Fruit fly (Drosophila melanogaster) whole organism, embryonic: ENCODE measurements around the gene Pde9.
A peak's percentile ranks its signal among the peaks of the same experiment; 100 is the strongest.

Experiments used
- Bteb2 ChIP-seq: fragments of 200-800 bp; sonication (Bioruptor generic); optimal IDR thresholded peaks from 2 replicates; lab custom pipeline; 2016; ENCODE audit warnings: missing biosample characterization, missing genetic modification characterization
- CG10462 ChIP-seq: fragments of 200-800 bp; sonication (Bioruptor generic); optimal IDR thresholded peaks from 2 replicates; lab custom pipeline; 2016; ENCODE audit warnings: missing biosample characterization, missing genetic modification characterization
- CG10543 ChIP-seq: fragments of 200-800 bp; sonication (Bioruptor generic); optimal IDR thresholded peaks from 3 replicates; lab custom pipeline; 2017; ENCODE audit warnings: missing biosample characterization, mild to moderate bottlenecking, missing genetic modification characterization, moderate library complexity
- CG11504 ChIP-seq: fragments of 200-800 bp; sonication (Bioruptor generic); optimal IDR thresholded peaks from 3 replicates; lab custom pipeline; 2019; ENCODE audit warnings: missing biosample characterization, mild to moderate bottlenecking, missing genetic modification characterization, moderate library complexity
- CG11723 ChIP-seq: fragments of 200-800 bp; sonication (Bioruptor generic); optimal IDR thresholded peaks from 2 replicates; lab custom pipeline; 2017; ENCODE audit warnings: missing biosample characterization, mild to moderate bottlenecking, missing genetic modification characterization
- CG12769 ChIP-seq: fragments of 200-800 bp; sonication (Bioruptor generic); optimal IDR thresholded peaks from 2 replicates; lab custom pipeline; 2019; ENCODE audit warnings: missing biosample characterization, mild to moderate bottlenecking, missing genetic modification characterization, moderate library complexity
- CG12942 ChIP-seq: fragments of 200-800 bp; sonication (Bioruptor generic); optimal IDR thresholded peaks from 3 replicates; lab custom pipeline; 2016; ENCODE audit warnings: missing biosample characterization, missing genetic modification characterization
- CG14050 ChIP-seq: fragments of 200-800 bp; sonication (Bioruptor generic); IDR thresholded peaks from 3 replicates; pipeline ENCODE4 v1.3.6; 2022; ENCODE audit warnings: missing biosample characterization, missing genetic modification characterization
- CG14667 ChIP-seq: fragments of 200-800 bp; sonication (Bioruptor generic); IDR thresholded peaks from 2 replicates; pipeline ENCODE4 v1.3.6; 2022; ENCODE audit warnings: missing biosample characterization, missing genetic modification characterization
- CG1603 ChIP-seq: fragments of 200-800 bp; sonication (Bioruptor generic); optimal IDR thresholded peaks from 2 replicates; lab custom pipeline; 2019; ENCODE audit warnings: missing biosample characterization, mild to moderate bottlenecking, missing genetic modification characterization, moderate library complexity
- CG17385 ChIP-seq: fragments of 200-800 bp; sonication (Bioruptor generic); optimal IDR thresholded peaks from 3 replicates; lab custom pipeline; 2018; ENCODE audit warnings: missing biosample characterization, mild to moderate bottlenecking, missing genetic modification characterization
- CG17829 ChIP-seq: fragments of 200-800 bp; optimal IDR thresholded peaks from 2 replicates; lab custom pipeline; 2019; ENCODE audit warnings: missing biosample characterization, mild to moderate bottlenecking, missing genetic modification characterization, moderate library complexity
- CG2120 ChIP-seq: fragments of 200-800 bp; sonication (Bioruptor generic); optimal IDR thresholded peaks from 3 replicates; lab custom pipeline; 2016; ENCODE audit warnings: missing biosample characterization, missing genetic modification characterization
- CG2199 ChIP-seq: fragments of 200-800 bp; sonication (Bioruptor generic); IDR thresholded peaks from 3 replicates; pipeline ENCODE4 v1.3.6; 2022; ENCODE audit warnings: missing biosample characterization, missing genetic modification characterization
- CG2678 ChIP-seq: fragments of 200-800 bp; sonication (Bioruptor generic); optimal IDR thresholded peaks from 3 replicates; lab custom pipeline; 2019; ENCODE audit warnings: missing biosample characterization, mild to moderate bottlenecking, missing genetic modification characterization, moderate library complexity
- CG30431 ChIP-seq: fragments of 200-800 bp; sonication (Bioruptor generic); optimal IDR thresholded peaks from 2 replicates; lab custom pipeline; 2017; ENCODE audit warnings: missing biosample characterization, missing genetic modification characterization
- CG31365 ChIP-seq: fragments of 200-800 bp; sonication (Bioruptor generic); optimal IDR thresholded peaks from 2 replicates; lab custom pipeline; 2018; ENCODE audit warnings: missing biosample characterization, mild to moderate bottlenecking, missing genetic modification characterization
- CG3163 ChIP-seq: fragments of 200-800 bp; sonication (Bioruptor generic); optimal IDR thresholded peaks from 3 replicates; lab custom pipeline; 2016; ENCODE audit warnings: missing biosample characterization, missing genetic modification characterization
- CG32532 ChIP-seq: fragments of 200-800 bp; sonication (Bioruptor generic); IDR thresholded peaks from 2 replicates; pipeline ENCODE4 v1.3.6; 2022; ENCODE audit warnings: missing biosample characterization, missing genetic modification characterization
- CG32772 ChIP-seq: fragments of 200-800 bp; sonication (Bioruptor generic); IDR thresholded peaks from 2 replicates; pipeline ENCODE4 v1.3.6; 2022; ENCODE audit warnings: missing biosample characterization, missing genetic modification characterization
- CG3838 ChIP-seq: fragments of 200-800 bp; sonication (Bioruptor generic); optimal IDR thresholded peaks from 3 replicates; lab custom pipeline; 2016; ENCODE audit warnings: missing biosample characterization, missing genetic modification characterization
- CG4360 ChIP-seq: fragments of 200-800 bp; sonication (Bioruptor generic); IDR thresholded peaks from 2 replicates; pipeline ENCODE4 v1.3.6; 2022; ENCODE audit warnings: missing biosample characterization, missing genetic modification characterization
- CG7987 ChIP-seq: fragments of 200-800 bp; sonication (Bioruptor generic); optimal IDR thresholded peaks from 2 replicates; lab custom pipeline; 2018; ENCODE audit warnings: missing biosample characterization, mild to moderate bottlenecking, missing genetic modification characterization, moderate library complexity
- CG9727 ChIP-seq: fragments of 200-800 bp; sonication (Bioruptor generic); optimal IDR thresholded peaks from 3 replicates; lab custom pipeline; 2017; ENCODE audit warnings: missing biosample characterization, mild to moderate bottlenecking, missing genetic modification characterization
- CG9797 ChIP-seq: fragments of 200-800 bp; sonication (Bioruptor generic); optimal IDR thresholded peaks from 3 replicates; lab custom pipeline; 2018; ENCODE audit warnings: missing biosample characterization, mild to moderate bottlenecking, missing genetic modification characterization
- CoRest ChIP-seq: fragments of 200-800 bp; sonication (Bioruptor generic); optimal IDR thresholded peaks from 3 replicates; lab custom pipeline; 2018; ENCODE audit warnings: missing biosample characterization, mild to moderate bottlenecking, missing genetic modification characterization, moderate library complexity
- Ets97D ChIP-seq: fragments of 200-800 bp; sonication (Bioruptor generic); optimal IDR thresholded peaks from 3 replicates; lab custom pipeline; 2016; ENCODE audit warnings: missing biosample characterization, missing genetic modification characterization
- Gsc ChIP-seq: fragments of 200-800 bp; sonication (Bioruptor generic); IDR thresholded peaks from 2 replicates; pipeline ENCODE4 v1.3.6; 2022; ENCODE audit warnings: missing biosample characterization, missing genetic modification characterization
- HmgD ChIP-seq: fragments of 200-800 bp; sonication (Bioruptor generic); optimal IDR thresholded peaks from 3 replicates; lab custom pipeline; 2016; ENCODE audit warnings: missing biosample characterization, missing genetic modification characterization
- Lim3 ChIP-seq: fragments of 200-800 bp; sonication (Bioruptor generic); IDR thresholded peaks from 2 replicates; pipeline ENCODE4 v1.3.6; 2022; ENCODE audit warnings: missing biosample characterization, missing genetic modification characterization
- Med ChIP-seq: fragments of 200-800 bp; sonication (Bioruptor generic); peaks from one replicate; lab custom pipeline; 2016; ENCODE audit warnings: missing biosample characterization, missing genetic modification characterization, mild to moderate bottlenecking, inconsistent platforms, moderate library complexity
- Optix ChIP-seq: fragments of 200-800 bp; sonication (Bioruptor generic); IDR thresholded peaks from 3 replicates; pipeline ENCODE4 v1.3.6; 2022; ENCODE audit warnings: missing biosample characterization, missing genetic modification characterization
- Ravus ChIP-seq: fragments of 200-800 bp; sonication (Bioruptor generic); IDR thresholded peaks from 2 replicates; pipeline ENCODE4 v1.3.6; 2022; ENCODE audit warnings: missing biosample characterization, missing genetic modification characterization
- Rfx ChIP-seq: fragments of 200-800 bp; sonication (Bioruptor generic); IDR thresholded peaks from 2 replicates; pipeline ENCODE4 v1.3.6; 2022; ENCODE audit warnings: missing biosample characterization, missing genetic modification characterization
- Sox100B ChIP-seq: fragments of 200-800 bp; sonication (Bioruptor generic); optimal IDR thresholded peaks from 3 replicates; lab custom pipeline; 2018; ENCODE audit warnings: missing biosample characterization, mild to moderate bottlenecking, missing genetic modification characterization
- Spps ChIP-seq: fragments of 200-800 bp; sonication (Bioruptor generic); optimal IDR thresholded peaks from 2 replicates; lab custom pipeline; 2018; ENCODE audit warnings: missing biosample characterization, mild to moderate bottlenecking, missing genetic modification characterization
- Trl ChIP-seq, 3 experiments: fragments of >200 bp in 2 of 3; fragments of 200-800 bp in 1 of 3; sonication (Bioruptor generic) in 1 of 3; optimal IDR thresholded peaks; 2 replicates in 1 of 3; 3 replicates in 2 of 3; lab custom pipeline; 2016 to 2017; ENCODE audit warnings: missing biosample characterization in 1 of 3, missing genetic modification characterization in 1 of 3
- Xrp1 ChIP-seq: fragments of 200-800 bp; sonication (Bioruptor generic); IDR thresholded peaks from 2 replicates; pipeline ENCODE4 v1.3.6; 2022; ENCODE audit warnings: missing biosample characterization, missing genetic modification characterization
- al ChIP-seq: fragments of 200-800 bp; sonication (Bioruptor generic); IDR thresholded peaks from 2 replicates; pipeline ENCODE4 v1.3.6; 2022; ENCODE audit warnings: missing biosample characterization, missing genetic modification characterization
- ap ChIP-seq: fragments of 200-800 bp; sonication (Bioruptor generic); IDR thresholded peaks from 2 replicates; pipeline ENCODE4 v1.3.6; 2022; ENCODE audit warnings: missing biosample characterization, missing genetic modification characterization
- ara ChIP-seq: fragments of 200-800 bp; sonication (Bioruptor generic); IDR thresholded peaks from 2 replicates; pipeline ENCODE4 v1.3.6; 2022; ENCODE audit warnings: missing biosample characterization, missing genetic modification characterization
- btn ChIP-seq: fragments of 200-800 bp; sonication (Bioruptor generic); optimal IDR thresholded peaks from 2 replicates; lab custom pipeline; 2016; ENCODE audit warnings: missing biosample characterization, missing genetic modification characterization
- corto ChIP-seq: fragments of 200-800 bp; sonication (Bioruptor generic); optimal IDR thresholded peaks from 2 replicates; lab custom pipeline; 2016; ENCODE audit warnings: missing biosample characterization, mild to moderate bottlenecking, missing genetic modification characterization, moderate library complexity
- fru ChIP-seq: fragments of >200 bp; optimal IDR thresholded peaks from 2 replicates; lab custom pipeline; 2017
- gcm ChIP-seq: fragments of 200-800 bp; sonication (Bioruptor generic); optimal IDR thresholded peaks from 2 replicates; lab custom pipeline; 2019; ENCODE audit warnings: missing biosample characterization, mild to moderate bottlenecking, missing genetic modification characterization, moderate library complexity
- gsb ChIP-seq: fragments of 200-800 bp; sonication (Bioruptor generic); IDR thresholded peaks from 2 replicates; pipeline ENCODE4 v1.3.6; 2022; ENCODE audit warnings: missing biosample characterization, missing genetic modification characterization
- h ChIP-seq: fragments of >200 bp; optimal IDR thresholded peaks from 2 replicates; lab custom pipeline; 2017
- org-1 ChIP-seq: fragments of 200-800 bp; sonication (Bioruptor generic); optimal IDR thresholded peaks from 2 replicates; lab custom pipeline; 2017; ENCODE audit warnings: missing biosample characterization, missing genetic modification characterization
- salm ChIP-seq: fragments of 200-800 bp; sonication (Bioruptor generic); optimal IDR thresholded peaks from 2 replicates; lab custom pipeline; 2018; ENCODE audit warnings: missing biosample characterization, mild to moderate bottlenecking, missing genetic modification characterization
- seq ChIP-seq: fragments of 200-800 bp; sonication (Bioruptor generic); IDR thresholded peaks from 2 replicates; pipeline ENCODE4 v1.3.6; 2022; ENCODE audit warnings: missing biosample characterization, missing genetic modification characterization
- sob ChIP-seq: fragments of 200-800 bp; sonication (Bioruptor generic); IDR thresholded peaks from 2 replicates; pipeline ENCODE4 v1.3.6; 2022; ENCODE audit warnings: missing biosample characterization, missing genetic modification characterization
- trh ChIP-seq: fragments of 200-800 bp; sonication (Bioruptor generic); optimal IDR thresholded peaks from 2 replicates; lab custom pipeline; 2016; ENCODE audit warnings: missing biosample characterization, missing genetic modification characterization

Pde9 gene

dm6 chrX:12895114-12895723 lies 1.9 kb downstream of the Pde9 start:
- TF ChIP-seq salm (tag; lab: Kevin White, UChicago), result no peak
- no peak for TF ChIP-seq CG3838 (GFP tag; lab: Kevin White, UChicago)
- TF ChIP-seq CG30431 (GFP tag; lab: Kevin White, UChicago), result no peak
- no peak for TF ChIP-seq CG11723 (GFP tag; lab: Kevin White, UChicago)
- no peak for TF ChIP-seq CG10543
- peak; percentile 60 for TF ChIP-seq CG2120 (GFP tag; lab: Kevin White, UChicago)
- TF ChIP-seq Optix, result no peak
- no peak for TF ChIP-seq ara
- TF ChIP-seq CG10462, result no peak
- TF ChIP-seq CG32532 (GFP tag; lab: Robert Waterston, UW), result peak; percentile 28; the same call in 1 of the 2 replicates
- no peak for TF ChIP-seq CG1603 (tag; lab: Kevin White, UChicago)
- no peak for TF ChIP-seq gsb
- TF ChIP-seq CG9727, result no peak
- peak; percentile 0 for TF ChIP-seq CG11504 (tag; lab: Kevin White, UChicago)
- no peak for TF ChIP-seq CG32772 (GFP tag; lab: Robert Waterston, UW)
- TF ChIP-seq trh (GFP tag; lab: Kevin White, UChicago), result no peak
- TF ChIP-seq fru (lab: Kevin White, UChicago), result no peak
- TF ChIP-seq Sox100B, result no peak
- no peak for TF ChIP-seq sob (GFP tag; lab: Robert Waterston, UW)
- TF ChIP-seq Rfx, result 0 out of 2 replicates have a peak, but pooled peaks have one; percentile 11
- peak; percentile 25 for TF ChIP-seq corto (GFP tag; lab: Kevin White, UChicago)
- TF ChIP-seq CG12942 (GFP tag; lab: Kevin White, UChicago), result no peak
- TF ChIP-seq CG14667 (GFP tag; lab: Robert Waterston, UW), result no peak
- no peak for TF ChIP-seq CG14050 (GFP tag; lab: Robert Waterston, UW)
- peak; percentile 42 for TF ChIP-seq CG2678 (tag; lab: Kevin White, UChicago)
- TF ChIP-seq Spps (tag; lab: Kevin White, UChicago), result no peak
- TF ChIP-seq HmgD (GFP tag; lab: Kevin White, UChicago), result no peak
- no peak for TF ChIP-seq CG17385 (GFP tag; lab: Kevin White, UChicago)
- no peak for TF ChIP-seq Bteb2
- no peak for TF ChIP-seq CG17829
- no peak for TF ChIP-seq CoRest
- TF ChIP-seq al, result no peak
- peak; percentile 55 to 73 for TF ChIP-seq Trl (optimal IDR thresholded peaks at IDR 0.05; lab: Kevin White, UChicago)
- no peak for TF ChIP-seq Trl (GFP tag; optimal IDR thresholded peaks at IDR 0.05; lab: Kevin White, UChicago)
- no peak for TF ChIP-seq seq (GFP tag; lab: Robert Waterston, UW)
- TF ChIP-seq Ravus, result no peak
- no peak for TF ChIP-seq CG12769
- no peak for TF ChIP-seq CG31365 (tag; lab: Kevin White, UChicago)
- peak; percentile 57; the same call in 1 of the 2 replicates for TF ChIP-seq CG4360 (GFP tag; lab: Robert Waterston, UW)
- TF ChIP-seq Lim3 (GFP tag; lab: Robert Waterston, UW), result no peak
- no peak for TF ChIP-seq h (lab: Kevin White, UChicago)
- no peak for TF ChIP-seq org-1 (GFP tag; lab: Kevin White, UChicago)
- peak; percentile 71 for TF ChIP-seq CG3163 (GFP tag; lab: Kevin White, UChicago)
- no peak for TF ChIP-seq CG7987 (GFP tag; lab: Kevin White, UChicago)
- no peak for TF ChIP-seq Gsc (GFP tag; lab: Robert Waterston, UW)
- no peak for TF ChIP-seq gcm
- TF ChIP-seq Ets97D (GFP tag; lab: Kevin White, UChicago), result no peak
- no peak for TF ChIP-seq Xrp1 (GFP tag; lab: Robert Waterston, UW)
- TF ChIP-seq btn, result no peak
- no peak for TF ChIP-seq ap (GFP tag; lab: Robert Waterston, UW)
- peak; percentile 69 for TF ChIP-seq Med
- TF ChIP-seq CG9797 (GFP tag; lab: Kevin White, UChicago), result no peak
- TF ChIP-seq CG2199 (GFP tag; lab: Robert Waterston, UW), result no peak
